Fruit fly (Drosophila melanogaster) whole organism, embryonic: ENCODE measurements around the gene CG42263.

Experiments
- Atf-2 ChIP-seq: fragments of 200-800 bp; sonication (Bioruptor generic); optimal IDR thresholded peaks from 2 replicates; lab custom pipeline; 2016; ENCODE audit warnings: missing biosample characterization, missing genetic modification characterization
- Atf6 ChIP-seq: fragments of 200-800 bp; sonication (Bioruptor generic); IDR thresholded peaks from 2 replicates; pipeline ENCODE4 v1.3.6; 2022; ENCODE audit warnings: missing biosample characterization, missing genetic modification characterization
- Bdp1 ChIP-seq: fragments of 200-800 bp; sonication (Bioruptor generic); optimal IDR thresholded peaks from 3 replicates; lab custom pipeline; 2016; ENCODE audit warnings: missing biosample characterization, missing genetic modification characterization
- CG10431 ChIP-seq: fragments of 200-800 bp; sonication (Bioruptor generic); optimal IDR thresholded peaks from 3 replicates; lab custom pipeline; 2018; ENCODE audit warnings: missing biosample characterization, mild to moderate bottlenecking, missing genetic modification characterization
- CG11085 ChIP-seq: fragments of 200-800 bp; sonication (Bioruptor generic); IDR thresholded peaks from 2 replicates; pipeline ENCODE4 v1.3.6; 2022; ENCODE audit warnings: missing biosample characterization, missing genetic modification characterization
- CG11504 ChIP-seq: fragments of 200-800 bp; sonication (Bioruptor generic); optimal IDR thresholded peaks from 3 replicates; lab custom pipeline; 2019; ENCODE audit warnings: missing biosample characterization, mild to moderate bottlenecking, missing genetic modification characterization, moderate library complexity
- CG11695 ChIP-seq: fragments of 200-800 bp; sonication (Bioruptor generic); IDR thresholded peaks from 3 replicates; pipeline ENCODE4 v1.3.6; 2022; ENCODE audit warnings: missing biosample characterization, missing genetic modification characterization
- CG12659 ChIP-seq: fragments of 200-800 bp; sonication (Bioruptor generic); optimal IDR thresholded peaks from 3 replicates; lab custom pipeline; 2017; ENCODE audit warnings: mild to moderate bottlenecking, missing biosample characterization, missing genetic modification reagents, missing genetic modification characterization
- CG14050 ChIP-seq: fragments of 200-800 bp; sonication (Bioruptor generic); IDR thresholded peaks from 3 replicates; pipeline ENCODE4 v1.3.6; 2022; ENCODE audit warnings: missing biosample characterization, missing genetic modification characterization
- CG14860 ChIP-seq: fragments of 200-800 bp; sonication (Bioruptor generic); IDR thresholded peaks from 3 replicates; pipeline ENCODE4 v1.3.6; 2022; ENCODE audit warnings: missing biosample characterization, missing genetic modification characterization; ENCODE audit not compliant: partially characterized antibody
- CG15011 ChIP-seq: fragments of 200-800 bp; sonication (Bioruptor generic); optimal IDR thresholded peaks from 3 replicates; lab custom pipeline; 2018; ENCODE audit warnings: missing biosample characterization, mild to moderate bottlenecking, missing genetic modification characterization
- CG15514 ChIP-seq: fragments of 200-800 bp; sonication (Bioruptor generic); optimal IDR thresholded peaks from 3 replicates; lab custom pipeline; 2017; ENCODE audit warnings: missing biosample characterization, missing genetic modification characterization, mild to moderate bottlenecking, moderate library complexity, missing genetic modification reagents
- CG15696 ChIP-seq: fragments of 200-800 bp; sonication (Bioruptor generic); optimal IDR thresholded peaks from 2 replicates; lab custom pipeline; 2019; ENCODE audit warnings: missing biosample characterization, mild to moderate bottlenecking, missing genetic modification characterization, moderate library complexity
- CG16779 ChIP-seq: fragments of 200-800 bp; sonication (Bioruptor generic); IDR thresholded peaks from 2 replicates; pipeline ENCODE4 v1.3.6; 2022; ENCODE audit warnings: missing biosample characterization, missing genetic modification characterization
- CG2120 ChIP-seq: fragments of 200-800 bp; sonication (Bioruptor generic); optimal IDR thresholded peaks from 3 replicates; lab custom pipeline; 2016; ENCODE audit warnings: missing biosample characterization, missing genetic modification characterization
- CG2875 ChIP-seq: fragments of 200-800 bp; sonication (Bioruptor generic); optimal IDR thresholded peaks from 2 replicates; lab custom pipeline; 2017; ENCODE audit warnings: missing biosample characterization, mild to moderate bottlenecking, missing genetic modification characterization, missing genetic modification reagents
- CG31441 ChIP-seq: fragments of 200-800 bp; sonication (Bioruptor generic); IDR thresholded peaks from 2 replicates; pipeline ENCODE4 v1.3.6; 2022; ENCODE audit warnings: missing biosample characterization, missing genetic modification characterization
- CG3726 ChIP-seq: fragments of 200-800 bp; sonication (Bioruptor generic); IDR thresholded peaks from 3 replicates; pipeline ENCODE4, ENCODE4 v1.3.6; 2022; ENCODE audit warnings: missing biosample characterization, missing genetic modification characterization
- CG4360 ChIP-seq: fragments of 200-800 bp; sonication (Bioruptor generic); IDR thresholded peaks from 2 replicates; pipeline ENCODE4 v1.3.6; 2022; ENCODE audit warnings: missing biosample characterization, missing genetic modification characterization
- Chrac-16 ChIP-seq: fragments of 200-800 bp; sonication (Bioruptor generic); optimal IDR thresholded peaks from 3 replicates; lab custom pipeline; 2016; ENCODE audit warnings: missing biosample characterization, missing genetic modification characterization
- D ChIP-seq, 2 experiments: fragments of 200-800 bp in 1 of 2; fragments of >200 bp in 1 of 2; sonication (Bioruptor generic) in 1 of 2; optimal IDR thresholded peaks; 2 replicates in 1 of 2; 3 replicates in 1 of 2; lab custom pipeline; 2017; ENCODE audit warnings: mild to moderate bottlenecking in 1 of 2, missing biosample characterization in 1 of 2, missing genetic modification characterization in 1 of 2, missing genetic modification reagents in 1 of 2
- Deaf1 ChIP-seq: fragments of 200-800 bp; optimal IDR thresholded peaks from 3 replicates; lab custom pipeline; 2019; ENCODE audit warnings: missing biosample characterization, mild to moderate bottlenecking, missing genetic modification characterization, moderate library complexity
- Dfd ChIP-seq, 2 experiments: fragments of >200 bp; optimal IDR thresholded peaks; 2 replicates each; lab custom pipeline; 2017; ENCODE audit warnings: missing biosample characterization in 2 of 2, missing genetic modification characterization in 2 of 2
- Ets65A ChIP-seq: fragments of 200-800 bp; sonication (Bioruptor generic); peaks from one replicate; lab custom pipeline; 2016; ENCODE audit warnings: missing biosample characterization, missing genetic modification characterization
- H2.0 ChIP-seq: fragments of 200-800 bp; sonication (Bioruptor generic); IDR thresholded peaks from 2 replicates; pipeline ENCODE4 v1.3.6; 2022; ENCODE audit warnings: missing biosample characterization, missing genetic modification characterization
- Kr ChIP-seq: fragments of 200-800 bp; sonication (Bioruptor generic); optimal IDR thresholded peaks from 2 replicates; lab custom pipeline; 2017; ENCODE audit warnings: missing biosample characterization, mild to moderate bottlenecking, missing genetic modification characterization
- Mad ChIP-seq: fragments of 200-800 bp; sonication (Bioruptor generic); optimal IDR thresholded peaks from 2 replicates; lab custom pipeline; 2016; ENCODE audit warnings: missing biosample characterization, missing genetic modification characterization
- Nf-YC ChIP-seq: fragments of 200-800 bp; optimal IDR thresholded peaks from 3 replicates; lab custom pipeline; 2019; ENCODE audit warnings: missing biosample characterization, mild to moderate bottlenecking, missing genetic modification characterization, moderate library complexity
- Optix ChIP-seq: fragments of 200-800 bp; sonication (Bioruptor generic); IDR thresholded peaks from 3 replicates; pipeline ENCODE4 v1.3.6; 2022; ENCODE audit warnings: missing biosample characterization, missing genetic modification characterization
- Pdp1 ChIP-seq, 2 experiments: fragments of 200-800 bp; sonication (Bioruptor generic); optimal IDR thresholded peaks; 3 replicates each; lab custom pipeline; 2016; ENCODE audit warnings: missing biosample characterization in 2 of 2, missing genetic modification characterization in 2 of 2, mild to moderate bottlenecking in 1 of 2, moderate library complexity in 1 of 2
- Stat92E ChIP-seq, 3 experiments: fragments of >200 bp in 2 of 3; fragments of 200-800 bp in 1 of 3; sonication (Bioruptor generic) in 1 of 3; optimal IDR thresholded peaks; 2 replicates each; lab custom pipeline; 2017 to 2019; ENCODE audit warnings: missing biosample characterization in 3 of 3, missing genetic modification characterization in 3 of 3, mild to moderate bottlenecking in 1 of 3, moderate library complexity in 1 of 3
- ato ChIP-seq: fragments of 200-800 bp; sonication (Bioruptor generic); IDR thresholded peaks from 2 replicates; pipeline ENCODE4 v1.3.6; 2022; ENCODE audit warnings: missing biosample characterization, missing genetic modification characterization; ENCODE audit not compliant: partially characterized antibody
- br ChIP-seq: fragments of >200 bp; optimal IDR thresholded peaks from 2 replicates; lab custom pipeline; 2017
- corto ChIP-seq: fragments of 200-800 bp; sonication (Bioruptor generic); optimal IDR thresholded peaks from 2 replicates; lab custom pipeline; 2016; ENCODE audit warnings: missing biosample characterization, mild to moderate bottlenecking, missing genetic modification characterization, moderate library complexity
- dmrt99B ChIP-seq: fragments of 200-800 bp; sonication (Bioruptor generic); optimal IDR thresholded peaks from 2 replicates; lab custom pipeline; 2018; ENCODE audit warnings: missing biosample characterization, mild to moderate bottlenecking, missing genetic modification characterization, moderate library complexity
- fd102C ChIP-seq: fragments of 200-800 bp; sonication (Bioruptor generic); optimal IDR thresholded peaks from 2 replicates; lab custom pipeline; 2018; ENCODE audit warnings: missing biosample characterization, mild to moderate bottlenecking, missing genetic modification characterization, moderate library complexity
- gsb-n ChIP-seq: fragments of 200-800 bp; sonication (Bioruptor generic); optimal IDR thresholded peaks from 3 replicates; lab custom pipeline; 2018; ENCODE audit warnings: missing biosample characterization, mild to moderate bottlenecking, missing genetic modification characterization
- salm ChIP-seq: fragments of 200-800 bp; sonication (Bioruptor generic); optimal IDR thresholded peaks from 2 replicates; lab custom pipeline; 2018; ENCODE audit warnings: missing biosample characterization, mild to moderate bottlenecking, missing genetic modification characterization
- seq ChIP-seq: fragments of 200-800 bp; sonication (Bioruptor generic); IDR thresholded peaks from 2 replicates; pipeline ENCODE4 v1.3.6; 2022; ENCODE audit warnings: missing biosample characterization, missing genetic modification characterization
- shn ChIP-seq: fragments of 200-800 bp; sonication (Bioruptor generic); optimal IDR thresholded peaks from 3 replicates; lab custom pipeline; 2016; ENCODE audit warnings: missing biosample characterization, missing genetic modification characterization
- slou ChIP-seq: fragments of 200-800 bp; sonication (Bioruptor generic); optimal IDR thresholded peaks from 3 replicates; lab custom pipeline; 2016; ENCODE audit warnings: missing biosample characterization, missing genetic modification characterization
- sug ChIP-seq: fragments of 200-800 bp; optimal IDR thresholded peaks from 2 replicates; lab custom pipeline; 2019; ENCODE audit warnings: missing biosample characterization, mild to moderate bottlenecking, missing genetic modification characterization, moderate library complexity
- tin ChIP-seq: fragments of 200-800 bp; sonication (Bioruptor generic); optimal IDR thresholded peaks from 3 replicates; lab custom pipeline; 2016; ENCODE audit warnings: missing biosample characterization, missing genetic modification characterization
- trem ChIP-seq: fragments of 200-800 bp; optimal IDR thresholded peaks from 3 replicates; lab custom pipeline; 2019; ENCODE audit warnings: missing biosample characterization, mild to moderate bottlenecking, missing genetic modification characterization, moderate library complexity
- ttk ChIP-seq: fragments of 200-800 bp; sonication (Bioruptor generic); IDR thresholded peaks from 2 replicates; pipeline ENCODE4 v2.1.2; 2022; ENCODE audit warnings: missing biosample characterization, missing genetic modification characterization
- unc-4 ChIP-seq: fragments of 200-800 bp; sonication (Bioruptor generic); IDR thresholded peaks from 2 replicates; pipeline ENCODE4 v1.3.6; 2022; ENCODE audit warnings: missing biosample characterization, missing genetic modification characterization; ENCODE audit not compliant: partially characterized antibody
- zfh1 ChIP-seq: fragments of 200-800 bp; sonication (Bioruptor generic); IDR thresholded peaks from 3 replicates; pipeline ENCODE4 v1.3.6; 2022; ENCODE audit warnings: missing biosample characterization, missing genetic modification characterization

The CG42263 gene

dm6 chr3L:19906780-19907705, 48.6 kb downstream of the CG42263 start (continued):
- TF ChIP-seq Stat92E (GFP tag; optimal IDR thresholded peaks at IDR 0.05; lab: Kevin White, UChicago) (peak in 1 of 3 experiments; percentile 28), trem (tag; lab: Kevin White, UChicago) (peak; percentile 13), CG15514 (GFP tag; lab: Kevin White, UChicago) (peak; percentile 73), CG12659 (GFP tag; lab: Kevin White, UChicago) (peak; percentile 60), H2.0 (GFP tag; lab: Robert Waterston, UW) (peak; percentile 22; the same call in 1 of the 2 replicates), CG14050 (GFP tag; lab: Robert Waterston, UW) (0 out of 3 replicates have a peak, but pooled peaks have one; percentile 14), Dfd (GFP tag; optimal IDR thresholded peaks at IDR 0.05; lab: Kevin White, UChicago) (no peak), CG11504 (peak; percentile 47), Ets65A (no peak), CG15011 (GFP tag; lab: Kevin White, UChicago) (no peak), tin (GFP tag; lab: Kevin White, UChicago) (peak; percentile 12), gsb-n (tag; lab: Kevin White, UChicago) (peak; percentile 8), ttk (GFP tag; lab: Robert Waterston, UW) (no peak; the same call in 1 of the 2 replicates), zfh1 (GFP tag; lab: Robert Waterston, UW) (peak; percentile 71; the same call in 2 of the 3 replicates), fd102C (GFP tag; lab: Kevin White, UChicago) (no peak), slou (peak; percentile 40), Mad (peak; percentile 47), CG4360 (GFP tag; lab: Robert Waterston, UW) (peak; percentile 82), ato (no peak), sug (peak; percentile 73), CG10431 (GFP tag; lab: Kevin White, UChicago) (peak; percentile 78), corto (GFP tag; lab: Kevin White, UChicago) (no peak), CG11085 (no peak; the same call in 1 of the 2 replicates), shn (GFP tag; lab: Kevin White, UChicago) (peak; percentile 51), Atf6 (peak; percentile 67), Atf-2 (GFP tag; lab: Kevin White, UChicago) (peak; percentile 49), CG15696 (tag; lab: Kevin White, UChicago) (peak; percentile 57), Kr (GFP tag; lab: Kevin White, UChicago) (peak; percentile 22), CG14860 (GFP tag; lab: Robert Waterston, UW) (no peak), seq (peak; percentile 68; the same call in 1 of the 2 replicates), br (lab: Kevin White, UChicago) (no peak), CG3726 (GFP tag; lab: Robert Waterston, UW) (no peak; the same call in 2 of the 3 replicates), unc-4 (GFP tag; lab: Robert Waterston, UW) (no peak), Deaf1 (no peak), dmrt99B (tag; lab: Kevin White, UChicago) (peak; percentile 65), salm (peak; percentile 43), Bdp1 (peak; percentile 10), CG2120 (GFP tag; lab: Kevin White, UChicago) (peak; percentile 40), CG31441 (GFP tag; lab: Robert Waterston, UW) (peak; percentile 27; the same call in 1 of the 2 replicates), Optix (GFP tag; lab: Robert Waterston, UW) (peak; percentile 50; the same call in 1 of the 3 replicates), Nf-YC (tag; lab: Kevin White, UChicago) (peak; percentile 42), Chrac-16 (GFP tag; lab: Kevin White, UChicago) (no peak), Pdp1 (GFP tag; optimal IDR thresholded peaks at IDR 0.05; lab: Kevin White, UChicago) (peak; percentile 54 to 91), D (optimal IDR thresholded peaks at IDR 0.05; lab: Kevin White, UChicago) (peak; percentile 65), D (GFP tag; optimal IDR thresholded peaks at IDR 0.05; lab: Kevin White, UChicago) (peak; percentile 62), CG16779 (GFP tag; lab: Robert Waterston, UW) (peak; percentile 44; the same call in 1 of the 2 replicates), CG11695 (GFP tag; lab: Robert Waterston, UW) (peak; percentile 80), CG2875 (GFP tag; lab: Kevin White, UChicago) (peak; percentile 75)
